Fruit fly (Drosophila melanogaster) Kc167 (cell line): ENCODE results near the gene emb.

Experiments
- Sin3A ChIP-seq: fragments of >200 bp; optimal IDR thresholded peaks from 2 replicates; lab custom pipeline; 2018; ENCODE audit warnings: missing external identifiers
- psq ChIP-seq: fragments of >200 bp; optimal IDR thresholded peaks from 2 replicates; lab custom pipeline; 2017; ENCODE audit warnings: missing external identifiers

dm6 chr2L:8371354-8371937 is 31.9 kb upstream of the emb start:
- TF ChIP-seq psq (lab: Kevin White, UChicago) (no peak), Sin3A (no peak)
